Worm (Caenorhabditis elegans) whole organism, L1 larva: ENCODE data around the gene cox-10.

Experiments
- elt-3 ChIP-seq, 6 experiments: fragments of 150-350 bp in 1 of 6; sonication (generic microtip); optimal IDR thresholded peaks; 2 replicates each; lab custom pipeline; 2017 to 2018; ENCODE audit warnings: missing biosample characterization in 6 of 6, missing genetic modification characterization in 6 of 6, inconsistent platforms in 1 of 6
- hlh-17 ChIP-seq: fragments of 200-800 bp; sonication (Bioruptor generic); optimal IDR thresholded peaks from 2 replicates; lab custom pipeline; 2018; ENCODE audit warnings: missing genetic modification characterization, mild to moderate bottlenecking, missing compliant biosample characterization, moderate library complexity, borderline replicate concordance
- lsy-2 ChIP-seq, 2 experiments: fragments of 150-350 bp; optimal IDR thresholded peaks; 2 replicates each; lab custom pipeline; 2014; ENCODE audit warnings: missing biosample characterization in 2 of 2, missing genetic modification characterization in 2 of 2
- nhr-19 ChIP-seq: fragments of 200-800 bp; sonication (Bioruptor generic); conservative IDR thresholded peaks from 2 replicates; pipeline ENCODE4 v1.3.6; 2022; ENCODE audit warnings: missing genetic modification characterization, missing compliant biosample characterization
- nhr-28 ChIP-seq: fragments of 150-350 bp; optimal IDR thresholded peaks from 2 replicates; lab custom pipeline; 2014; ENCODE audit warnings: missing biosample characterization, missing genetic modification characterization

- TF ChIP-seq elt-3 (tag; optimal IDR thresholded peaks at IDR 0.05; lab: Kevin White, UChicago) (no peak), lsy-2 (tag; optimal IDR thresholded peaks at IDR 0.05; lab: Kevin White, UChicago) (no peak), hlh-17 (no peak), nhr-19 (no peak), nhr-28 (no peak)
Measured at ce11 chrII:12729952-12730351, 50.2 kb downstream of the cox-10 start.
